Worm (Caenorhabditis elegans): ENCODE measurements around the gene lec-5.

ce11 chrII:5889417-5890139 is 48.7 kb upstream of the lec-5 start:
- TF ChIP-seq ama-1 (optimal IDR thresholded peaks at IDR 0.05): no peak
- TF ChIP-seq hmg-4 (GFP tag; optimal IDR thresholded peaks at IDR 0.05): no peak
- no peak for TF ChIP-seq tra-4 (tag; optimal IDR thresholded peaks at IDR 0.05)
- TF ChIP-seq pes-1 (GFP tag; IDR thresholded peaks at IDR 0.05): no peak
- TF ChIP-seq flt-1 (GFP tag; IDR thresholded peaks at IDR 0.05): no peak
- peak; percentile 64 for TF ChIP-seq ceh-36 (tag; optimal IDR thresholded peaks at IDR 0.05)
- no peak for TF ChIP-seq scrt-1 (GFP tag; IDR thresholded peaks at IDR 0.05)
- no peak for TF ChIP-seq F13C5.2 (tag; optimal IDR thresholded peaks at IDR 0.05)
- TF ChIP-seq hmbx-1 (tag; optimal IDR thresholded peaks at IDR 0.05): no peak
- TF ChIP-seq ets-7 (tag; optimal IDR thresholded peaks at IDR 0.05): no peak
- no peak for TF ChIP-seq tbx-11 (GFP tag; IDR thresholded peaks at IDR 0.05)
